Worm (Caenorhabditis elegans): ENCODE data around the gene R11D1.12.

DNA sequence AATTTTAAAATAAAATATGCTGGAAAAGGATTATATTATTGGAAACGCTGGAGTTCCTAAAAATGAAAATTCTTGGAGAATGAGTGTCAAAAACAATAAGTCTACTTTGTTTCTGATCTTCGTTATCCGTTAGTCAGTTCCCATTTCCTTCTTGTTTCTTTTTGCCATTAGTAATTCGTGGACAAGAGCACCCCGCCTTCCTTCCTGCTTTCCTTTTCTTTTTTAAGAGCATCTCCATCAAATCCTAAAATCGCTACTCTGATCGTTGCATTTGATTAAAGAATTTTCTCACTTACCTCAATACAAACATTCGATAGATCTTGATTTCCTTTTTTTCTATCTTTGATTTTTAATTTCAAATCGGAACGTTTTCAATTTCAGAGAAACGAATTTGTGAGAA is 46.0 kb downstream of the R11D1.12 start, which contains the start of gene frpr-15:
- TF ChIP-seq ama-1 (optimal IDR thresholded peaks at IDR 0.05): no peak
- TF ChIP-seq ets-7 (tag; optimal IDR thresholded peaks at IDR 0.05): no peak
- no peak for TF ChIP-seq flt-1 (GFP tag; IDR thresholded peaks at IDR 0.05)
- no peak for TF ChIP-seq tbx-37 (GFP tag; conservative IDR thresholded peaks at IDR 0.05)
- no peak for TF ChIP-seq tra-4 (tag; optimal IDR thresholded peaks at IDR 0.05)
- TF ChIP-seq ceh-13 (GFP tag; optimal IDR thresholded peaks at IDR 0.05): no peak
- TF ChIP-seq hnd-1 (tag; optimal IDR thresholded peaks at IDR 0.05): no peak
